Worm (Caenorhabditis elegans) whole organism, L2 larva: ENCODE data around the gene Y32H12A.7.

Experiments
- C34F6.9 ChIP-seq: fragments of 150-350 bp; optimal IDR thresholded peaks from 2 replicates; lab custom pipeline; 2014; ENCODE audit warnings: missing biosample characterization, missing genetic modification characterization
- F13H6.1 ChIP-seq: sonication (generic microtip); optimal IDR thresholded peaks from 2 replicates; lab custom pipeline; 2016; ENCODE audit warnings: missing genetic modification characterization, missing compliant biosample characterization
- R02D3.7 ChIP-seq: fragments of 150-350 bp; optimal IDR thresholded peaks from 2 replicates; lab custom pipeline; 2014; ENCODE audit warnings: missing biosample characterization, missing genetic modification characterization
- Y55F3AM.14 ChIP-seq: fragments of 200-800 bp; sonication (Bioruptor generic); optimal IDR thresholded peaks from 2 replicates; lab custom pipeline; 2018; ENCODE audit warnings: mild to moderate bottlenecking, missing genetic modification characterization, missing compliant biosample characterization
- ZK546.5 ChIP-seq: sonication (generic microtip); optimal IDR thresholded peaks from 2 replicates; lab custom pipeline; 2017; ENCODE audit warnings: missing biosample characterization, missing genetic modification characterization
- alr-1 ChIP-seq: fragments of 150-350 bp; optimal IDR thresholded peaks from 2 replicates; lab custom pipeline; 2014; ENCODE audit warnings: missing biosample characterization, missing genetic modification characterization
- aly-2 ChIP-seq: fragments of 150-350 bp; optimal IDR thresholded peaks from 2 replicates; lab custom pipeline; 2014; ENCODE audit warnings: missing biosample characterization, missing genetic modification characterization
- ama-1 ChIP-seq: fragments of 150-350 bp; optimal IDR thresholded peaks from 2 replicates; lab custom pipeline; 2018; ENCODE audit warnings: inconsistent platforms
- blmp-1 ChIP-seq: sonication (generic microtip); optimal IDR thresholded peaks from 2 replicates; lab custom pipeline; 2017; ENCODE audit warnings: missing genetic modification characterization, mild to moderate bottlenecking, missing compliant biosample characterization, antibody characterized with exemption, moderate library complexity; ENCODE audit not compliant: insufficient read depth
- ceh-16 ChIP-seq: fragments of 150-350 bp; optimal IDR thresholded peaks from 2 replicates; lab custom pipeline; 2014; ENCODE audit warnings: missing biosample characterization, missing genetic modification characterization
- ceh-82 ChIP-seq: fragments of 150-350 bp; optimal IDR thresholded peaks from 2 replicates; lab custom pipeline; 2014; ENCODE audit warnings: missing biosample characterization, missing genetic modification characterization
- crh-2 ChIP-seq: sonication (generic microtip); optimal IDR thresholded peaks from 2 replicates; lab custom pipeline; 2017; ENCODE audit warnings: missing biosample characterization, missing genetic modification characterization
- dmd-4 ChIP-seq: sonication (generic microtip); optimal IDR thresholded peaks from 2 replicates; lab custom pipeline; 2017; ENCODE audit warnings: missing biosample characterization, missing genetic modification characterization
- egl-27 ChIP-seq: sonication (generic microtip); optimal IDR thresholded peaks from 3 replicates; lab custom pipeline; 2017; ENCODE audit warnings: missing biosample characterization, missing genetic modification reagents, missing genetic modification characterization
- elt-1 ChIP-seq: fragments of 150-350 bp; optimal IDR thresholded peaks from 2 replicates; lab custom pipeline; 2014; ENCODE audit warnings: missing biosample characterization, missing genetic modification characterization
- elt-3 ChIP-seq: sonication (generic microtip); optimal IDR thresholded peaks from 2 replicates; lab custom pipeline; 2017; ENCODE audit warnings: missing biosample characterization, missing genetic modification characterization
- fos-1 ChIP-seq: fragments of 150-350 bp; optimal IDR thresholded peaks from 2 replicates; lab custom pipeline; 2014; ENCODE audit warnings: missing biosample characterization, missing genetic modification characterization
- gmeb-1 ChIP-seq: fragments of 150-350 bp; optimal IDR thresholded peaks from 2 replicates; lab custom pipeline; 2014; ENCODE audit warnings: missing biosample characterization, missing genetic modification characterization
- lin-11 ChIP-seq: fragments of 150-350 bp; sonication (generic microtip); optimal IDR thresholded peaks from 2 replicates; lab custom pipeline; 2014; ENCODE audit warnings: missing biosample characterization, missing genetic modification characterization, inconsistent platforms, mixed read lengths
- lin-13 ChIP-seq: fragments of 150-350 bp; optimal IDR thresholded peaks from 2 replicates; lab custom pipeline; 2014; ENCODE audit warnings: missing biosample characterization, missing genetic modification reagents, missing genetic modification characterization
- lin-39 ChIP-seq: fragments of 150-350 bp; optimal IDR thresholded peaks from 2 replicates; lab custom pipeline; 2014; ENCODE audit warnings: missing biosample characterization, missing genetic modification reagents, missing genetic modification characterization
- lsy-2 ChIP-seq, 2 experiments: fragments of 150-350 bp in 1 of 2; sonication (generic microtip) in 1 of 2; optimal IDR thresholded peaks; 2 replicates each; lab custom pipeline; 2014 to 2017; ENCODE audit warnings: missing biosample characterization in 2 of 2, missing genetic modification characterization in 2 of 2
- mab-5 ChIP-seq: fragments of 150-350 bp; optimal IDR thresholded peaks from 2 replicates; lab custom pipeline; 2014; ENCODE audit warnings: missing biosample characterization, missing genetic modification characterization
- mbf-1 ChIP-seq: sonication (generic microtip); optimal IDR thresholded peaks from 2 replicates; lab custom pipeline; 2017; ENCODE audit warnings: missing biosample characterization, missing genetic modification characterization
- mdl-1 ChIP-seq, 2 experiments: fragments of 150-350 bp in 1 of 2; sonication (generic microtip) in 1 of 2; optimal IDR thresholded peaks; 2 replicates each; lab custom pipeline; 2017; ENCODE audit warnings: missing biosample characterization in 2 of 2, missing genetic modification characterization in 2 of 2
- nhr-10 ChIP-seq: sonication (generic microtip); optimal IDR thresholded peaks from 2 replicates; lab custom pipeline; 2017; ENCODE audit warnings: missing biosample characterization, missing genetic modification characterization
- nhr-11 ChIP-seq: fragments of 150-350 bp; optimal IDR thresholded peaks from 2 replicates; lab custom pipeline; 2014; ENCODE audit warnings: missing biosample characterization, missing genetic modification characterization
- nhr-12 ChIP-seq: fragments of 150-350 bp; optimal IDR thresholded peaks from 2 replicates; lab custom pipeline; 2014; ENCODE audit warnings: missing biosample characterization, missing genetic modification characterization
- nhr-129 ChIP-seq: fragments of 150-350 bp; optimal IDR thresholded peaks from 2 replicates; lab custom pipeline; 2014; ENCODE audit warnings: missing biosample characterization, missing genetic modification characterization
- nhr-21 ChIP-seq: fragments of 150-350 bp; optimal IDR thresholded peaks from 2 replicates; lab custom pipeline; 2014; ENCODE audit warnings: missing biosample characterization, missing genetic modification characterization
- nhr-23 ChIP-seq: fragments of 150-350 bp; optimal IDR thresholded peaks from 2 replicates; lab custom pipeline; 2014; ENCODE audit warnings: missing biosample characterization, missing genetic modification reagents, missing genetic modification characterization
- nhr-237 ChIP-seq: fragments of 150-350 bp; optimal IDR thresholded peaks from 2 replicates; lab custom pipeline; 2014; ENCODE audit warnings: missing biosample characterization, missing genetic modification characterization
- nhr-25 ChIP-seq: fragments of 150-350 bp; sonication (generic microtip); optimal IDR thresholded peaks from 3 replicates; lab custom pipeline; 2014; ENCODE audit warnings: missing biosample characterization, missing genetic modification characterization
- nhr-6 ChIP-seq: fragments of 150-350 bp; optimal IDR thresholded peaks from 2 replicates; lab custom pipeline; 2014; ENCODE audit warnings: missing biosample characterization, missing genetic modification characterization
- nhr-77 ChIP-seq: fragments of 150-350 bp; optimal IDR thresholded peaks from 2 replicates; lab custom pipeline; 2014; ENCODE audit warnings: missing biosample characterization, missing genetic modification characterization
- peb-1 ChIP-seq: fragments of 150-350 bp; optimal IDR thresholded peaks from 2 replicates; lab custom pipeline; 2014; ENCODE audit warnings: missing biosample characterization, missing genetic modification characterization
- sem-4 ChIP-seq: fragments of 150-350 bp; optimal IDR thresholded peaks from 2 replicates; lab custom pipeline; 2014; ENCODE audit warnings: missing biosample characterization, missing genetic modification reagents, missing genetic modification characterization
- skn-1 ChIP-seq: sonication (generic microtip); optimal IDR thresholded peaks from 2 replicates; lab custom pipeline; 2017; ENCODE audit warnings: missing biosample characterization, missing genetic modification characterization
- sma-3 ChIP-seq: sonication (generic microtip); optimal IDR thresholded peaks from 2 replicates; lab custom pipeline; 2016; ENCODE audit warnings: missing genetic modification reagents, missing genetic modification characterization, missing compliant biosample characterization
- sma-9 ChIP-seq, 2 experiments: fragments of 150-350 bp in 1 of 2; sonication (generic microtip) in 1 of 2; optimal IDR thresholded peaks; 2 replicates each; lab custom pipeline; 2014 to 2016; ENCODE audit warnings: missing genetic modification characterization in 2 of 2, mild to moderate bottlenecking in 1 of 2, missing biosample characterization in 1 of 2, missing compliant biosample characterization in 1 of 2, missing genetic modification reagents in 1 of 2, moderate library complexity in 1 of 2
- snpc-4 ChIP-seq: fragments of 150-350 bp; optimal IDR thresholded peaks from 2 replicates; lab custom pipeline; 2014; ENCODE audit warnings: missing biosample characterization, missing genetic modification characterization
- unc-39 ChIP-seq: fragments of 150-350 bp; optimal IDR thresholded peaks from 2 replicates; lab custom pipeline; 2014; ENCODE audit warnings: missing biosample characterization, missing genetic modification characterization
- unc-55 ChIP-seq: fragments of 150-350 bp; sonication (generic microtip); optimal IDR thresholded peaks from 3 replicates; lab custom pipeline; 2014; ENCODE audit warnings: missing biosample characterization, missing genetic modification reagents, missing genetic modification characterization
- unc-62 ChIP-seq: fragments of 150-350 bp; optimal IDR thresholded peaks from 2 replicates; lab custom pipeline; 2014; ENCODE audit warnings: missing biosample characterization, missing genetic modification reagents, missing genetic modification characterization
- zag-1 ChIP-seq: fragments of 150-350 bp; optimal IDR thresholded peaks from 2 replicates; lab custom pipeline; 2014; ENCODE audit warnings: missing biosample characterization, missing genetic modification characterization
- ztf-1 ChIP-seq: fragments of 200-800 bp; sonication (Bioruptor generic); conservative IDR thresholded peaks from 2 replicates; pipeline ENCODE4 v1.3.6; 2022; ENCODE audit warnings: missing genetic modification characterization, missing compliant biosample characterization
- ztf-11 ChIP-seq: sonication (generic microtip); optimal IDR thresholded peaks from 2 replicates; lab custom pipeline; 2017; ENCODE audit warnings: missing biosample characterization, missing genetic modification characterization
- ztf-4 ChIP-seq: fragments of 150-350 bp; optimal IDR thresholded peaks from 2 replicates; lab custom pipeline; 2014; ENCODE audit warnings: missing biosample characterization, missing genetic modification characterization

Y32H12A.7 gene

ce11 chrIII:5361909-5362308 is 23.3 kb downstream of the Y32H12A.7 start, which contains the start of gene Y32H12A.1:
Y32H12A.1 (plus strand) TSS chrIII:5362209.
- TF ChIP-seq dmd-4, result no peak
- TF ChIP-seq ZK546.5 (tag; lab: Kevin White, UChicago), result no peak
- no peak for TF ChIP-seq gmeb-1 (tag; lab: Kevin White, UChicago)
- TF ChIP-seq nhr-10, result no peak

- TF ChIP-seq mab-5 (tag; lab: Kevin White, UChicago) (peak; percentile 64), nhr-12 (tag; lab: Kevin White, UChicago) (no peak), C34F6.9 (tag; lab: Kevin White, UChicago) (peak; percentile 77), peb-1 (tag; lab: Kevin White, UChicago) (no peak), F13H6.1 (tag; lab: Kevin White, UChicago) (peak; percentile 87), nhr-10 (no peak), unc-39 (no peak), nhr-25 (tag; lab: Kevin White, UChicago) (peak; percentile 77), lin-11 (tag; lab: Kevin White, UChicago) (peak; percentile 75), sem-4 (tag; lab: Kevin White, UChicago) (peak; percentile 62), nhr-21 (peak; percentile 40), ztf-1 (no peak), nhr-237 (tag; lab: Kevin White, UChicago) (no peak), nhr-23 (no peak), blmp-1 (peak; percentile 40), elt-3 (tag; lab: Kevin White, UChicago) (no peak), alr-1 (tag; lab: Kevin White, UChicago) (no peak), lin-13 (peak; percentile 71), ztf-4 (peak; percentile 60), aly-2 (no peak), nhr-11 (tag; lab: Kevin White, UChicago) (no peak), sma-9 (GFP tag; optimal IDR thresholded peaks at IDR 0.05; lab: Kevin White, UChicago) (peak; percentile 93), sma-9 (tag; optimal IDR thresholded peaks at IDR 0.05; lab: Kevin White, UChicago) (no peak), elt-1 (tag; lab: Kevin White, UChicago) (no peak), lsy-2 (tag; optimal IDR thresholded peaks at IDR 0.05; lab: Kevin White, UChicago) (peak; percentile 81 to 91), egl-27 (tag; lab: Kevin White, UChicago) (peak; percentile 67), R02D3.7 (tag; lab: Kevin White, UChicago) (peak; percentile 29), mbf-1 (tag; lab: Kevin White, UChicago) (no peak), fos-1 (tag; lab: Kevin White, UChicago) (peak; percentile 46), unc-55 (GFP tag; lab: Kevin White, UChicago) (peak; percentile 72), ama-1 (lab: Kevin White, UChicago) (peak; percentile 33), lin-39 (tag; lab: Kevin White, UChicago) (no peak), gmeb-1 (tag; lab: Kevin White, UChicago) (peak; percentile 97), nhr-129 (peak; percentile 54), nhr-6 (tag; lab: Kevin White, UChicago) (peak; percentile 48), Y55F3AM.14 (GFP tag; lab: Kevin White, UChicago) (peak; percentile 34), ceh-16 (no peak), unc-62 (GFP tag; lab: Kevin White, UChicago) (no peak), ZK546.5 (tag; lab: Kevin White, UChicago) (no peak), ztf-11 (tag; lab: Kevin White, UChicago) (no peak), skn-1 (no peak), zag-1 (no peak), crh-2 (tag; lab: Kevin White, UChicago) (peak; percentile 76), ceh-82 (tag; lab: Kevin White, UChicago) (no peak), nhr-77 (no peak), snpc-4 (tag; lab: Kevin White, UChicago) (peak; percentile 57), mdl-1 (tag; optimal IDR thresholded peaks at IDR 0.05; lab: Kevin White, UChicago) (no peak), dmd-4 (no peak), sma-3 (GFP tag; lab: Kevin White, UChicago) (peak; percentile 90)
Measured at ce11 chrIII:5349250-5349649, 36.0 kb downstream of the Y32H12A.7 start, which contains the start of gene thoc-5. thoc-5 (minus strand) TSS chrIII:5349401.
